Worm (Caenorhabditis elegans) whole organism, early embryonic: Measurements from ENCODE around the gene fbxb-71.

Experiments
- B0310.2 ChIP-seq: sonication (generic microtip); optimal IDR thresholded peaks from 2 replicates; lab custom pipeline; 2016; ENCODE audit warnings: mild to moderate bottlenecking, missing genetic modification characterization, missing compliant biosample characterization
- F13C5.2 ChIP-seq: sonication (generic microtip); optimal IDR thresholded peaks from 2 replicates; lab custom pipeline; 2017; ENCODE audit warnings: mild to moderate bottlenecking, missing genetic modification characterization, inconsistent platforms, missing compliant biosample characterization
- aly-1 ChIP-seq: sonication (generic microtip); optimal IDR thresholded peaks from 2 replicates; lab custom pipeline; 2016; ENCODE audit warnings: missing genetic modification characterization, missing compliant biosample characterization
- ama-1 ChIP-seq: fragments of 150-350 bp; optimal IDR thresholded peaks from 2 replicates; lab custom pipeline; 2014
- ceh-13 ChIP-seq: fragments of 200-800 bp; sonication (Bioruptor generic); optimal IDR thresholded peaks from 2 replicates; lab custom pipeline; 2018; ENCODE audit warnings: mild to moderate bottlenecking, missing genetic modification characterization, missing compliant biosample characterization
- ceh-36 ChIP-seq: sonication (generic microtip); optimal IDR thresholded peaks from 2 replicates; lab custom pipeline; 2016; ENCODE audit warnings: missing genetic modification characterization, inconsistent platforms, missing compliant biosample characterization
- ets-7 ChIP-seq: sonication (generic microtip); optimal IDR thresholded peaks from 2 replicates; lab custom pipeline; 2016; ENCODE audit warnings: missing genotype, missing genetic modification characterization, missing compliant biosample characterization
- flt-1 ChIP-seq: fragments of 200-800 bp; sonication (Bioruptor generic); IDR thresholded peaks from 2 replicates; pipeline ENCODE4 v1.3.6; 2022; ENCODE audit warnings: missing genetic modification characterization, missing compliant biosample characterization
- hmbx-1 ChIP-seq: sonication (generic microtip); optimal IDR thresholded peaks from 2 replicates; lab custom pipeline; 2016; ENCODE audit warnings: mild to moderate bottlenecking, missing genetic modification characterization, missing compliant biosample characterization
- hmg-4 ChIP-seq: fragments of 200-800 bp; sonication (Bioruptor generic); optimal IDR thresholded peaks from 2 replicates; lab custom pipeline; 2018; ENCODE audit warnings: mild to moderate bottlenecking, missing genetic modification characterization, missing compliant biosample characterization
- hnd-1 ChIP-seq: sonication (generic microtip); optimal IDR thresholded peaks from 2 replicates; lab custom pipeline; 2016; ENCODE audit warnings: missing genetic modification characterization, missing compliant biosample characterization
- pes-1 ChIP-seq: fragments of 200-800 bp; sonication (Bioruptor generic); IDR thresholded peaks from 2 replicates; pipeline ENCODE4 v1.3.6; 2022; ENCODE audit warnings: missing genetic modification reagents, missing genetic modification characterization, missing compliant biosample characterization
- scrt-1 ChIP-seq: fragments of 200-800 bp; sonication (Bioruptor generic); IDR thresholded peaks from 2 replicates; pipeline ENCODE4 v1.3.6; 2022; ENCODE audit warnings: missing genetic modification characterization, missing compliant biosample characterization
- sea-1 ChIP-seq: fragments of 200-800 bp; sonication (Bioruptor generic); conservative IDR thresholded peaks from 2 replicates; pipeline ENCODE4 v1.3.6; 2022; ENCODE audit warnings: missing genetic modification characterization, missing compliant biosample characterization
- tbx-11 ChIP-seq: fragments of 200-800 bp; sonication (Bioruptor generic); IDR thresholded peaks from 2 replicates; pipeline ENCODE4 v1.3.6; 2022; ENCODE audit warnings: missing genetic modification characterization, missing compliant biosample characterization
- tbx-37 ChIP-seq: fragments of 200-800 bp; sonication (Bioruptor generic); conservative IDR thresholded peaks from 2 replicates; pipeline ENCODE4 v1.3.6; 2022; ENCODE audit warnings: missing genetic modification reagents, missing genetic modification characterization, missing compliant biosample characterization
- tra-4 ChIP-seq: sonication (generic microtip); optimal IDR thresholded peaks from 2 replicates; lab custom pipeline; 2017; ENCODE audit warnings: missing genetic modification characterization, missing compliant biosample characterization

fbxb-71 gene

DNA sequence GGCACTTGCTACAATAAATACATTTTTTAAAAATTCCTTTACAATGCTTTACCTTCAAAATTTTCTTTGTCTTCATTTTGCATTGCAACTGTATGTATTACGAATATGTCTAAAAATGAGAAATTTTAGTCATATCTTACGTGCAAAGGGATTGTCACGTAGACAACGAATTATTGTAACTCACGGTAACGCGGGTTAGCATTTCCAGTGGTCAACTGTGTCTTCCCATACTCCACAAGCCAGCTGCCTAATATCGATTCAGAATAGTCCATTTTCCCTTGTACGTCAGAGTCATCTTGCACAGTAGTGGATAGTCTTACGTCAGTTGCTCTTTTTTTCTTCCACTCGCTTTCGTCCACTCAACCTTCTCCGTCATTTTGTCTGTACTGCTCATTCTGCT is at the start of gene fbxb-71:
Gene fbxb-71, plus strand, starts transcription at position 301 of the 400 bp plus-strand sequence.
- TF ChIP-seq hmg-4 (GFP tag; lab: Kevin White, UChicago) = no peak
- TF ChIP-seq ama-1 (lab: Kevin White, UChicago) = no peak
- TF ChIP-seq hmbx-1 = no peak

- TF ChIP-seq B0310.2 (tag; lab: Kevin White, UChicago) (no peak), ceh-13 (no peak), tbx-37 (no peak), hmbx-1 (no peak), tra-4 (tag; lab: Kevin White, UChicago) (no peak), scrt-1 (GFP tag; lab: Robert Waterston, UW) (no peak), hmg-4 (GFP tag; lab: Kevin White, UChicago) (no peak), hnd-1 (tag; lab: Kevin White, UChicago) (no peak), ama-1 (lab: Kevin White, UChicago) (no peak), ceh-36 (tag; lab: Kevin White, UChicago) (no peak), aly-1 (no peak), F13C5.2 (tag; lab: Kevin White, UChicago) (no peak), ets-7 (tag; lab: Kevin White, UChicago) (no peak), flt-1 (GFP tag; lab: Robert Waterston, UW) (no peak)
Observed at ce11 chrX:3216698-3217097, 46.0 kb upstream of the fbxb-71 start.

DNA sequence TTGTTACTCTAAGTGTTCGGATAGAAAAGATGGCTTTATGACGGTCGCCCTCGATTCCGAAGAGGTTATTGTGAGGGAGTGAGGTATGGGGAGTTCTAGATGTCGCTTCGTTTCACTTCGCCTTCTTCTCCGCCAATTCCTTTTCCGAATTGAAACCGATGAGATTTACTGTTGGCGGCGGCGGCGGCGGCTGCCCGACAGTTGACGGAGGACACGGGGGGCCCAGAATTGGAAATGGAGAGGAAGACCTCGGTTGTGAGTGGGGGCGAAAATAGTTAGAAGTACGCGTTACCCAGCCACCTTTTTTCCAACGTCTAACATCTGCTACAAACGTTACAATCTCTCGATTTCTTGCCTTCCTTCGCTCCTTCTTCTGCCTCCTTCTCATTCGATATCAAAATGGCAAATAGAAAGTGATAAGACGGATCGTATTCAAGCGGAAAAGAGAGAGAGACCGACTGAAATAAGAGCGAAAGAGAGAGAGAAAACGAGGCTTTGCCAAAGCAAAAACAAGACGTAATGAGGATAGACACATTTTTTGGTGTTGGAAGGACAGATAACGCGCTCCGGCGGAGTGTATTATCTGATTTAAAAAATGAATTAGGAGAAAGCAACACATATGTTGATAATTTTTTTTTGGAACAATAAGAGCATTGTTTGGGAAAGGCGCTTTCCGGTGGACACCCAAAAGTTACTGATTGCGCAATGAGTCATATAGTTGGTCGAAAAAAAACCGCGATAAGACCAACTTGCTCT is 44.5 kb upstream of the fbxb-71 start:
- TF ChIP-seq F13C5.2 (tag; lab: Kevin White, UChicago) = no peak
- no peak for TF ChIP-seq aly-1
- no peak for TF ChIP-seq pes-1
- TF ChIP-seq tra-4 (tag; lab: Kevin White, UChicago) = no peak
- no peak for TF ChIP-seq ceh-13
- no peak for TF ChIP-seq hmg-4 (GFP tag; lab: Kevin White, UChicago)
- no peak for TF ChIP-seq hnd-1 (tag; lab: Kevin White, UChicago)
- TF ChIP-seq ceh-36 (tag; lab: Kevin White, UChicago) = no peak
- TF ChIP-seq scrt-1 (GFP tag; lab: Robert Waterston, UW) = no peak

- TF ChIP-seq hnd-1 (tag; lab: Kevin White, UChicago) (no peak), tbx-11 (GFP tag; lab: Robert Waterston, UW) (no peak), aly-1 (no peak), sea-1 (no peak), flt-1 (GFP tag; lab: Robert Waterston, UW) (no peak), scrt-1 (GFP tag; lab: Robert Waterston, UW) (no peak), ets-7 (tag; lab: Kevin White, UChicago) (no peak), pes-1 (no peak), ceh-13 (no peak), ama-1 (lab: Kevin White, UChicago) (no peak), tra-4 (tag; lab: Kevin White, UChicago) (no peak), ceh-36 (tag; lab: Kevin White, UChicago) (no peak), F13C5.2 (tag; lab: Kevin White, UChicago) (no peak), hmbx-1 (no peak), B0310.2 (tag; lab: Kevin White, UChicago) (no peak), hmg-4 (GFP tag; lab: Kevin White, UChicago) (no peak), tbx-37 (no peak)
Observed at ce11 chrX:3220267-3220666, 42.4 kb upstream of the fbxb-71 start, which contains the start of gene rgl-1. Gene rgl-1 (minus strand): TSS chrX:3220367.

DNA sequence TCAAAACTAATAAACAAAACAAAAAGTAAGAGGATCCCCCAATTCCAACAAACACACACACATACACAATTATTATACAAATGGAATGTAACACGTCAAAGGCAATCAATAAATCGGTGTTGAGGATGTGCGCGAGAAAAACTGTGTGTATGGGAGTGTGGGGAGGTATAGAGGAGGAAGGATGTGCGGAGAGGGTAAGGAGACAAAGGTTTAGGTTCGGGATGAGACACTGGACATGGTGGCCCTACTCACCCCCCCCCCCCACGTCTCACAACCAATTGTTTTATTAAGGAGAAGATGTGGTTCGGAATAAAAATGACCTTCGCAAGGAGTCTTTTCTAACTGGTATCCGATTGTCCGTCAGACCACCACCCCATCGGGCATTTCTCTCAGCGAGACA is 39.6 kb upstream of the fbxb-71 start:
- peak; percentile 58 for TF ChIP-seq hmg-4 (GFP tag; lab: Kevin White, UChicago)
- TF ChIP-seq aly-1 = no peak

ce11 chrX:3226348-3227229 is 36.1 kb upstream of the fbxb-71 start:
- TF ChIP-seq aly-1 (peak; percentile 9), pes-1 (no peak), ama-1 (lab: Kevin White, UChicago) (no peak), sea-1 (no peak), tbx-11 (GFP tag; lab: Robert Waterston, UW) (no peak), ceh-13 (no peak), hmg-4 (GFP tag; lab: Kevin White, UChicago) (peak; percentile 54), hnd-1 (tag; lab: Kevin White, UChicago) (no peak), flt-1 (GFP tag; lab: Robert Waterston, UW) (no peak), tra-4 (tag; lab: Kevin White, UChicago) (no peak), B0310.2 (tag; lab: Kevin White, UChicago) (no peak), hmbx-1 (no peak), F13C5.2 (tag; lab: Kevin White, UChicago) (no peak), ets-7 (tag; lab: Kevin White, UChicago) (no peak), scrt-1 (GFP tag; lab: Robert Waterston, UW) (0 out of 2 replicates have a peak, but pooled peaks have one; percentile 44), ceh-36 (tag; lab: Kevin White, UChicago) (no peak), tbx-37 (no peak)

ce11 chrX:3228701-3229100 is 34.0 kb upstream of the fbxb-71 start:
- TF ChIP-seq ceh-36 (tag; lab: Kevin White, UChicago) (no peak), pes-1 (no peak), flt-1 (GFP tag; lab: Robert Waterston, UW) (no peak), ama-1 (lab: Kevin White, UChicago) (no peak), scrt-1 (GFP tag; lab: Robert Waterston, UW) (no peak), ets-7 (tag; lab: Kevin White, UChicago) (no peak), B0310.2 (tag; lab: Kevin White, UChicago) (no peak), hmbx-1 (no peak), tbx-11 (GFP tag; lab: Robert Waterston, UW) (no peak), tra-4 (tag; lab: Kevin White, UChicago) (no peak), hmg-4 (GFP tag; lab: Kevin White, UChicago) (no peak), aly-1 (no peak), tbx-37 (no peak), F13C5.2 (tag; lab: Kevin White, UChicago) (no peak), ceh-13 (no peak), hnd-1 (tag; lab: Kevin White, UChicago) (no peak), sea-1 (no peak)
